Worm (Caenorhabditis elegans): Measurements from ENCODE around the gene nlp-82.
A peak's percentile ranks its signal among the peaks of the same experiment; 100 is the strongest.

Gene nlp-82

ce11 chrII:9282787-9283186 lies 28.7 kb upstream of the nlp-82 start (continued):
- 0 out of 2 replicates have a peak, but pooled peaks have one; percentile 21 for TF ChIP-seq Y75B8A.6 (GFP tag; IDR thresholded peaks at IDR 0.05)
- no peak for TF ChIP-seq dmd-9 (GFP tag; IDR thresholded peaks at IDR 0.05)
- peak; percentile 69 for TF ChIP-seq duxl-1 (tag; optimal IDR thresholded peaks at IDR 0.05; ENCODE audit: poor library complexity)
- peak; percentile 91 for TF ChIP-seq dmd-6 (GFP tag; IDR thresholded peaks at IDR 0.05)
- TF ChIP-seq daf-8 (GFP tag; IDR thresholded peaks at IDR 0.05) = no peak
- TF ChIP-seq dve-1 (tag; optimal IDR thresholded peaks at IDR 0.05; ENCODE audit: insufficient read depth) = peak; percentile 87
- peak; percentile 59 for TF ChIP-seq nhr-102 (tag; optimal IDR thresholded peaks at IDR 0.05)
- TF ChIP-seq nhr-76 (tag; optimal IDR thresholded peaks at IDR 0.05) = no peak
- TF ChIP-seq set-16 (GFP tag; IDR thresholded peaks at IDR 0.05) = peak; percentile 51
- TF ChIP-seq cey-2 (tag; optimal IDR thresholded peaks at IDR 0.05; ENCODE audit: borderline replicate concordance, insufficient read depth) = peak; percentile 67
- TF ChIP-seq ceh-44 (GFP tag; IDR thresholded peaks at IDR 0.05) = 0 out of 2 replicates have a peak, but pooled peaks have one; percentile 14
- peak; percentile 48 for TF ChIP-seq attf-4 (tag; optimal IDR thresholded peaks at IDR 0.05)
- TF ChIP-seq gei-8 (GFP tag; optimal IDR thresholded peaks at IDR 0.05) = peak; percentile 30
- TF ChIP-seq dpl-1 (GFP tag; optimal IDR thresholded peaks at IDR 0.05) = peak; percentile 62
- peak in 1 of 2 experiments; percentile 98 for TF ChIP-seq unc-62 (GFP tag; optimal IDR thresholded peaks at IDR 0.05 in 1 of 2)
- no peak for TF ChIP-seq unc-62 (tag; optimal IDR thresholded peaks at IDR 0.05)
- peak; percentile 94 for TF ChIP-seq hlh-30 (tag; optimal IDR thresholded peaks at IDR 0.05; ENCODE audit: insufficient read depth)
- TF ChIP-seq ZK546.5 (tag; optimal IDR thresholded peaks at IDR 0.05) = no peak
- peak; percentile 93 for TF ChIP-seq mxl-3 (GFP tag; optimal IDR thresholded peaks at IDR 0.05)
- TF ChIP-seq nhr-48 (tag; optimal IDR thresholded peaks at IDR 0.05) = peak; percentile 81
- 0 out of 2 replicates have a peak, but pooled peaks have one; percentile 27 for TF ChIP-seq F44E2.7 (GFP tag; IDR thresholded peaks at IDR 0.05)
- no peak for TF ChIP-seq skn-1 (tag; optimal IDR thresholded peaks at IDR 0.05)
- TF ChIP-seq daf-19 (GFP tag; conservative IDR thresholded peaks at IDR 0.05) = 0 out of 2 replicates have a peak, but pooled peaks have one; percentile 12
- TF ChIP-seq Y48G9A.11 (GFP tag; IDR thresholded peaks at IDR 0.05) = no peak
- TF ChIP-seq R02D3.7 (tag; optimal IDR thresholded peaks at IDR 0.05) = no peak
- no peak for TF ChIP-seq unc-39 (tag; optimal IDR thresholded peaks at IDR 0.05)
- peak; percentile 62; the same call in 1 of the 2 replicates for TF ChIP-seq arid-1 (GFP tag; conservative IDR thresholded peaks at IDR 0.05)
- 0 out of 2 replicates have a peak, but pooled peaks have one; percentile 31 for TF ChIP-seq dmd-8 (GFP tag; IDR thresholded peaks at IDR 0.05)
- peak; percentile 94 for TF ChIP-seq ama-1 (optimal IDR thresholded peaks at IDR 0.05)
- peak; percentile 59 for TF ChIP-seq lin-39 (tag; optimal IDR thresholded peaks at IDR 0.05)
- no peak for TF ChIP-seq ceh-32 (tag; optimal IDR thresholded peaks at IDR 0.05; ENCODE audit: poor library complexity)
- peak; percentile 93 for TF ChIP-seq hmg-1.1 (GFP tag; IDR thresholded peaks at IDR 0.05)
- peak; percentile 95 for TF ChIP-seq mep-1 (tag; optimal IDR thresholded peaks at IDR 0.05)
- TF ChIP-seq egl-43 (GFP tag; IDR thresholded peaks at IDR 0.05) = peak; percentile 82
- no peak for TF ChIP-seq F49E8.2 (tag; optimal IDR thresholded peaks at IDR 0.05; ENCODE audit: borderline replicate concordance)
- TF ChIP-seq vab-7 (GFP tag; IDR thresholded peaks at IDR 0.05) = no peak
- peak; percentile 61 for TF ChIP-seq lin-38 (GFP tag; IDR thresholded peaks at IDR 0.05)
- 0 out of 2 replicates have a peak, but pooled peaks have one; percentile 51 for TF ChIP-seq saeg-2 (GFP tag; IDR thresholded peaks at IDR 0.05)
- TF ChIP-seq mxl-2 (GFP tag; conservative IDR thresholded peaks at IDR 0.05) = no peak

ce11 chrII:9282065-9282464 lies 28.0 kb upstream of the nlp-82 start:
- TF ChIP-seq unc-62 (GFP tag; optimal IDR thresholded peaks at IDR 0.05 in 1 of 2) (peak in 1 of 2 experiments; percentile 96), unc-62 (tag; optimal IDR thresholded peaks at IDR 0.05) (no peak), snpc-4 (tag; optimal IDR thresholded peaks at IDR 0.05) (no peak), mdt-29 (GFP tag; IDR thresholded peaks at IDR 0.05) (no peak), lin-39 (tag; optimal IDR thresholded peaks at IDR 0.05) (no peak), lin-1 (GFP tag; IDR thresholded peaks at IDR 0.05) (no peak), gei-8 (GFP tag; optimal IDR thresholded peaks at IDR 0.05) (no peak), aha-1 (tag) (peak; percentile 93)

Measured in whole organism, L4 larva.